1 fruit fly cellular context compared by ENCODE assay signal in genomic region chr2L:19358017-19358471, dm6.
A peak's percentile ranks its signal among the peaks of the same experiment; 100 is the strongest.
TF ChIP-seq lines count a peak whose summit lies in the region.

No protein-coding gene starts in this region.

TF ChIP-seq in whole organism, embryonic, 481 proteins besides CTCF, POLR2A, EP300 and RAD21 (continued from another document and continues in another):
- TF ChIP-seq CG2120 (GFP tag; optimal IDR thresholded peaks at IDR 0.05; lab: Kevin White, UChicago) (no peak), pzg (GFP tag; optimal IDR thresholded peaks at IDR 0.05; lab: Kevin White, UChicago) (no peak), slp2 (GFP tag; optimal IDR thresholded peaks at IDR 0.05; lab: Kevin White, UChicago) (peak; percentile 72), tap (tag; optimal IDR thresholded peaks at IDR 0.05; lab: Kevin White, UChicago) (no peak), aop (GFP tag; IDR thresholded peaks at IDR 0.05; lab: Robert Waterston, UW) (no peak), D (optimal IDR thresholded peaks at IDR 0.05; lab: Kevin White, UChicago) (no peak), D (GFP tag; optimal IDR thresholded peaks at IDR 0.05; lab: Kevin White, UChicago) (peak; percentile 70), CG9876 (GFP tag; optimal IDR thresholded peaks at IDR 0.05; lab: Kevin White, UChicago) (no peak), Aef1 (GFP tag; IDR thresholded peaks at IDR 0.05; lab: Robert Waterston, UW) (no peak), NK7.1 (GFP tag; optimal IDR thresholded peaks at IDR 0.05; lab: Kevin White, UChicago) (no peak), HmgZ (tag; optimal IDR thresholded peaks at IDR 0.05; lab: Kevin White, UChicago) (no peak), MTF-1 (GFP tag; optimal IDR thresholded peaks at IDR 0.05; lab: Kevin White, UChicago; ENCODE audit: borderline replicate concordance) (peak; percentile 47), tx (GFP tag; optimal IDR thresholded peaks at IDR 0.05; lab: Kevin White, UChicago) (peak; percentile 28), CG10274 (GFP tag; optimal IDR thresholded peaks at IDR 0.05; lab: Kevin White, UChicago) (no peak), ab (GFP tag; optimal IDR thresholded peaks at IDR 0.05; lab: Kevin White, UChicago) (peak; percentile 59), Meics (GFP tag; optimal IDR thresholded peaks at IDR 0.05; lab: Kevin White, UChicago) (no peak), HLHmδ (GFP tag; optimal IDR thresholded peaks at IDR 0.05; lab: Kevin White, UChicago) (peak; percentile 73), shn (GFP tag; optimal IDR thresholded peaks at IDR 0.05; lab: Kevin White, UChicago) (no peak), GATAe (GFP tag; conservative IDR thresholded peaks at IDR 0.05; lab: Robert Waterston, UW) (no peak), nau (GFP tag; optimal IDR thresholded peaks at IDR 0.05; lab: Kevin White, UChicago) (peak; percentile 33), CG30431 (GFP tag; optimal IDR thresholded peaks at IDR 0.05; lab: Kevin White, UChicago) (peak; percentile 58), trem (tag; optimal IDR thresholded peaks at IDR 0.05; lab: Kevin White, UChicago) (peak; percentile 38), Lpt (GFP tag; optimal IDR thresholded peaks at IDR 0.05; lab: Kevin White, UChicago) (no peak), sob (GFP tag; IDR thresholded peaks at IDR 0.05; lab: Robert Waterston, UW) (no peak; the same call in 1 of the 2 replicates), mirr (GFP tag; optimal IDR thresholded peaks at IDR 0.05; lab: Kevin White, UChicago) (no peak), Ssrp (tag; optimal IDR thresholded peaks at IDR 0.05; lab: Kevin White, UChicago) (peak; percentile 53), CG2889 (GFP tag; IDR thresholded peaks at IDR 0.05; lab: Robert Waterston, UW) (no peak), CG3838 (GFP tag; optimal IDR thresholded peaks at IDR 0.05; lab: Kevin White, UChicago) (peak; percentile 10), H2.0 (GFP tag; IDR thresholded peaks at IDR 0.05; lab: Robert Waterston, UW) (no peak), sug (tag; optimal IDR thresholded peaks at IDR 0.05; lab: Kevin White, UChicago) (no peak), da (GFP tag; optimal IDR thresholded peaks at IDR 0.05; lab: Kevin White, UChicago) (peak; percentile 37), CG2875 (GFP tag; optimal IDR thresholded peaks at IDR 0.05; lab: Kevin White, UChicago) (peak; percentile 75), Fer3 (tag; optimal IDR thresholded peaks at IDR 0.05; lab: Kevin White, UChicago) (no peak), Blimp-1 (GFP tag; optimal IDR thresholded peaks at IDR 0.05; lab: Kevin White, UChicago) (peak; percentile 70), Sox102F (GFP tag; optimal IDR thresholded peaks at IDR 0.05; lab: Kevin White, UChicago) (peak; percentile 75), Neu2 (GFP tag; optimal IDR thresholded peaks at IDR 0.05; lab: Kevin White, UChicago; ENCODE audit: borderline replicate concordance) (no peak), YL-1 (GFP tag; optimal IDR thresholded peaks at IDR 0.05; lab: Kevin White, UChicago) (peak; percentile 15), zen2 (GFP tag; IDR thresholded peaks at IDR 0.05; lab: Robert Waterston, UW; ENCODE audit: partially characterized antibody) (no peak), CG6791 (GFP tag; IDR thresholded peaks at IDR 0.05; lab: Robert Waterston, UW; ENCODE audit: partially characterized antibody) (no peak), CG9727 (GFP tag; optimal IDR thresholded peaks at IDR 0.05; lab: Kevin White, UChicago) (peak; percentile 76), CG15011 (GFP tag; optimal IDR thresholded peaks at IDR 0.05; lab: Kevin White, UChicago) (no peak), CG15514 (GFP tag; optimal IDR thresholded peaks at IDR 0.05; lab: Kevin White, UChicago) (no peak), Atf6 (GFP tag; IDR thresholded peaks at IDR 0.05; lab: Robert Waterston, UW) (no peak), crol (GFP tag; IDR thresholded peaks at IDR 0.05; lab: Robert Waterston, UW) (no peak), HLH54F (GFP tag; optimal IDR thresholded peaks at IDR 0.05; lab: Kevin White, UChicago) (peak; percentile 18), rib (GFP tag; IDR thresholded peaks at IDR 0.05; lab: Robert Waterston, UW) (no peak), dm (GFP tag; optimal IDR thresholded peaks at IDR 0.05; lab: Kevin White, UChicago) (peak; percentile 40), dati (GFP tag; IDR thresholded peaks at IDR 0.05; lab: Robert Waterston, UW) (no peak), sc (optimal IDR thresholded peaks at IDR 0.05; lab: Kevin White, UChicago) (no peak), sc (GFP tag; optimal IDR thresholded peaks at IDR 0.05; lab: Kevin White, UChicago) (peak; percentile 81), Side (GFP tag; optimal IDR thresholded peaks at IDR 0.05; lab: Kevin White, UChicago) (peak; percentile 16), Abd-B (GFP tag; optimal IDR thresholded peaks at IDR 0.05; lab: Kevin White, UChicago) (peak; percentile 29), ken (GFP tag; IDR thresholded peaks at IDR 0.05; lab: Robert Waterston, UW) (peak; percentile 69; the same call in 2 of the 3 replicates), CG17802 (tag; optimal IDR thresholded peaks at IDR 0.05; lab: Kevin White, UChicago) (peak; percentile 14), wdn (GFP tag; IDR thresholded peaks at IDR 0.05; lab: Robert Waterston, UW) (no peak), CG11504 (tag; optimal IDR thresholded peaks at IDR 0.05; lab: Kevin White, UChicago) (peak; percentile 62), CG30020 (tag; optimal IDR thresholded peaks at IDR 0.05; lab: Kevin White, UChicago) (no peak), Opbp (GFP tag; IDR thresholded peaks at IDR 0.05; lab: Robert Waterston, UW; ENCODE audit: partially characterized antibody) (no peak), CG17612 (GFP tag; IDR thresholded peaks at IDR 0.05; lab: Robert Waterston, UW) (no peak), pfk (GFP tag; optimal IDR thresholded peaks at IDR 0.05; lab: Kevin White, UChicago) (no peak), bbx (GFP tag; IDR thresholded peaks at IDR 0.05; lab: Robert Waterston, UW; ENCODE audit: partially characterized antibody) (no peak), gsb (GFP tag; IDR thresholded peaks at IDR 0.05; lab: Robert Waterston, UW) (no peak), CG17829 (tag; optimal IDR thresholded peaks at IDR 0.05; lab: Kevin White, UChicago) (peak; percentile 39), CG13287 (GFP tag; IDR thresholded peaks at IDR 0.05; lab: Robert Waterston, UW; ENCODE audit: partially characterized antibody) (no peak), kni (GFP tag; optimal IDR thresholded peaks at IDR 0.05; lab: Kevin White, UChicago) (no peak), Dip3 (GFP tag; optimal IDR thresholded peaks at IDR 0.05; lab: Kevin White, UChicago) (no peak), CG6689 (GFP tag; IDR thresholded peaks at IDR 0.05; lab: Robert Waterston, UW) (peak; percentile 58), Hr3 (GFP tag; optimal IDR thresholded peaks at IDR 0.05; lab: Kevin White, UChicago) (peak; percentile 42), chinmo (GFP tag; IDR thresholded peaks at IDR 0.05; lab: Robert Waterston, UW; ENCODE audit: partially characterized antibody) (no peak), CG8359 (GFP tag; optimal IDR thresholded peaks at IDR 0.05; lab: Kevin White, UChicago; ENCODE audit: borderline replicate concordance) (peak; percentile 43), CG8290 (GFP tag; optimal IDR thresholded peaks at IDR 0.05; lab: Kevin White, UChicago) (peak; percentile 10), CG8290 (tag; optimal IDR thresholded peaks at IDR 0.05; lab: Kevin White, UChicago) (peak in 1 of 2 experiments; percentile 27), CG33213 (GFP tag; optimal IDR thresholded peaks at IDR 0.05; lab: Kevin White, UChicago) (peak; percentile 50), CG13123 (GFP tag; optimal IDR thresholded peaks at IDR 0.05; lab: Kevin White, UChicago) (peak; percentile 7), BtbVII (GFP tag; optimal IDR thresholded peaks at IDR 0.05; lab: Kevin White, UChicago) (no peak), Dbx (GFP tag; IDR thresholded peaks at IDR 0.05; lab: Robert Waterston, UW) (no peak), knrl (GFP tag; IDR thresholded peaks at IDR 0.05; lab: Robert Waterston, UW; ENCODE audit: partially characterized antibody) (no peak), lilli (GFP tag; optimal IDR thresholded peaks at IDR 0.05; lab: Kevin White, UChicago) (peak; percentile 25), CG6813 (GFP tag; optimal IDR thresholded peaks at IDR 0.05; lab: Kevin White, UChicago) (peak; percentile 70), CG11398 (GFP tag; optimal IDR thresholded peaks at IDR 0.05; lab: Kevin White, UChicago) (peak; percentile 55), wek (GFP tag; optimal IDR thresholded peaks at IDR 0.05; lab: Kevin White, UChicago) (peak; percentile 52), Doc3 (GFP tag; IDR thresholded peaks at IDR 0.05; lab: Robert Waterston, UW; ENCODE audit: partially characterized antibody) (no peak), CG8281 (tag; optimal IDR thresholded peaks at IDR 0.05; lab: Kevin White, UChicago) (no peak), CG1233 (GFP tag; optimal IDR thresholded peaks at IDR 0.05; lab: Kevin White, UChicago) (peak; percentile 29), dan (GFP tag; IDR thresholded peaks at IDR 0.05; lab: Robert Waterston, UW) (no peak), cg (GFP tag; optimal IDR thresholded peaks at IDR 0.05; lab: Kevin White, UChicago) (no peak), fd102C (GFP tag; optimal IDR thresholded peaks at IDR 0.05; lab: Kevin White, UChicago) (peak; percentile 66), CG4424 (GFP tag; optimal IDR thresholded peaks at IDR 0.05; lab: Kevin White, UChicago) (peak; percentile 62), D19A (tag; optimal IDR thresholded peaks at IDR 0.05; lab: Kevin White, UChicago) (peak; percentile 20), NfI (GFP tag; optimal IDR thresholded peaks at IDR 0.05; lab: Kevin White, UChicago) (peak; percentile 23), fru (optimal IDR thresholded peaks at IDR 0.05; lab: Kevin White, UChicago) (no peak), CG4617 (GFP tag; optimal IDR thresholded peaks at IDR 0.05; lab: Kevin White, UChicago; ENCODE audit: borderline replicate concordance) (no peak), bcd (GFP tag; optimal IDR thresholded peaks at IDR 0.05; lab: Kevin White, UChicago) (peak; percentile 36), CG11723 (GFP tag; optimal IDR thresholded peaks at IDR 0.05; lab: Kevin White, UChicago) (peak; percentile 26), MESR4 (GFP tag; optimal IDR thresholded peaks at IDR 0.05; lab: Kevin White, UChicago) (no peak), sna (GFP tag; IDR thresholded peaks at IDR 0.05; lab: Robert Waterston, UW; ENCODE audit: partially characterized antibody) (no peak), D19B (GFP tag; optimal IDR thresholded peaks at IDR 0.05; lab: Kevin White, UChicago) (no peak), Sox100B (GFP tag; optimal IDR thresholded peaks at IDR 0.05; lab: Kevin White, UChicago) (peak; percentile 71), Hr51 (GFP tag; optimal IDR thresholded peaks at IDR 0.05; lab: Kevin White, UChicago) (peak in 1 of 2 experiments; percentile 34), Max (GFP tag; optimal IDR thresholded peaks at IDR 0.05; lab: Kevin White, UChicago) (no peak), CG18262 (tag; optimal IDR thresholded peaks at IDR 0.05; lab: Kevin White, UChicago) (peak; percentile 65), seq (GFP tag; IDR thresholded peaks at IDR 0.05; lab: Robert Waterston, UW) (0 out of 2 replicates have a peak, but pooled peaks have one; percentile 44), CG15601 (tag; optimal IDR thresholded peaks at IDR 0.05; lab: Kevin White, UChicago) (peak; percentile 33), CG6854 (GFP tag; optimal IDR thresholded peaks at IDR 0.05; lab: Kevin White, UChicago) (no peak), CG4707 (GFP tag; optimal IDR thresholded peaks at IDR 0.05; lab: Kevin White, UChicago) (peak; percentile 25), phol (tag; optimal IDR thresholded peaks at IDR 0.05; lab: Kevin White, UChicago) (peak; percentile 57), zen (tag; optimal IDR thresholded peaks at IDR 0.05; lab: Kevin White, UChicago) (no peak), sqz (GFP tag; optimal IDR thresholded peaks at IDR 0.05; lab: Kevin White, UChicago) (peak; percentile 10), unc-4 (GFP tag; IDR thresholded peaks at IDR 0.05; lab: Robert Waterston, UW; ENCODE audit: partially characterized antibody) (no peak), klu (GFP tag; IDR thresholded peaks at IDR 0.05; lab: Robert Waterston, UW) (no peak), mam (GFP tag; optimal IDR thresholded peaks at IDR 0.05; lab: Kevin White, UChicago) (peak; percentile 27), CG31388 (GFP tag; optimal IDR thresholded peaks at IDR 0.05; lab: Kevin White, UChicago) (peak; percentile 62), Atf-2 (GFP tag; optimal IDR thresholded peaks at IDR 0.05; lab: Kevin White, UChicago) (peak; percentile 36), dysf (GFP tag; IDR thresholded peaks at IDR 0.05; lab: Robert Waterston, UW) (0 out of 3 replicates have a peak, but pooled peaks have one; percentile 30), gfzf (GFP tag; optimal IDR thresholded peaks at IDR 0.05; lab: Kevin White, UChicago) (no peak), CG10654 (GFP tag; optimal IDR thresholded peaks at IDR 0.05; lab: Kevin White, UChicago) (peak; percentile 52), CG33557 (GFP tag; optimal IDR thresholded peaks at IDR 0.05; lab: Kevin White, UChicago) (peak; percentile 73), cad (GFP tag; optimal IDR thresholded peaks at IDR 0.05; lab: Kevin White, UChicago) (no peak), cas (GFP tag; IDR thresholded peaks at IDR 0.05; lab: Robert Waterston, UW) (no peak), Fer2 (tag; optimal IDR thresholded peaks at IDR 0.05; lab: Kevin White, UChicago) (no peak), Eip74EF (GFP tag; optimal IDR thresholded peaks at IDR 0.05; lab: Kevin White, UChicago) (peak in 1 of 2 experiments; percentile 44), pb (GFP tag; optimal IDR thresholded peaks at IDR 0.05; lab: Kevin White, UChicago) (no peak), Gug (GFP tag; IDR thresholded peaks at IDR 0.05; lab: Robert Waterston, UW) (0 out of 4 replicates have a peak, but pooled peaks have one; percentile 16), nerfin-1 (tag; optimal IDR thresholded peaks at IDR 0.05; lab: Kevin White, UChicago) (peak; percentile 28), CG1602 (GFP tag; optimal IDR thresholded peaks at IDR 0.05; lab: Kevin White, UChicago) (peak; percentile 57), kay (GFP tag; optimal IDR thresholded peaks at IDR 0.05; lab: Kevin White, UChicago) (peak; percentile 29), Oli (tag; optimal IDR thresholded peaks at IDR 0.05; lab: Kevin White, UChicago) (peak; percentile 68), lmd (GFP tag; IDR thresholded peaks at IDR 0.05; lab: Robert Waterston, UW) (peak; percentile 14; the same call in 1 of the 2 replicates), schlank (tag; optimal IDR thresholded peaks at IDR 0.05; lab: Kevin White, UChicago) (no peak), Ravus (GFP tag; IDR thresholded peaks at IDR 0.05; lab: Robert Waterston, UW) (no peak), insv (GFP tag; optimal IDR thresholded peaks at IDR 0.05; lab: Kevin White, UChicago) (no peak), CG43689 (GFP tag; IDR thresholded peaks at IDR 0.05; lab: Robert Waterston, UW) (no peak)
